Worm (Caenorhabditis elegans) whole organism, L1 larva: ENCODE results near the gene ttr-48.

Source experiments
- nhr-237 ChIP-seq: fragments of 150-350 bp; optimal IDR thresholded peaks from 2 replicates; lab custom pipeline; 2014; ENCODE audit warnings: missing biosample characterization, missing genetic modification characterization
- nhr-77 ChIP-seq: fragments of 150-350 bp; optimal IDR thresholded peaks from 2 replicates; lab custom pipeline; 2014; ENCODE audit warnings: missing biosample characterization, missing genetic modification characterization
- pqm-1 ChIP-seq: sonication (generic microtip); optimal IDR thresholded peaks from 3 replicates; lab custom pipeline; 2017; ENCODE audit warnings: missing biosample characterization, missing genetic modification characterization
- skn-1 ChIP-seq: fragments of 150-350 bp; optimal IDR thresholded peaks from 2 replicates; lab custom pipeline; 2014; ENCODE audit warnings: missing biosample characterization, missing genetic modification characterization
- snpc-4 ChIP-seq: fragments of 150-350 bp; optimal IDR thresholded peaks from 2 replicates; lab custom pipeline; 2014; ENCODE audit warnings: missing biosample characterization, missing genetic modification characterization

DNA sequence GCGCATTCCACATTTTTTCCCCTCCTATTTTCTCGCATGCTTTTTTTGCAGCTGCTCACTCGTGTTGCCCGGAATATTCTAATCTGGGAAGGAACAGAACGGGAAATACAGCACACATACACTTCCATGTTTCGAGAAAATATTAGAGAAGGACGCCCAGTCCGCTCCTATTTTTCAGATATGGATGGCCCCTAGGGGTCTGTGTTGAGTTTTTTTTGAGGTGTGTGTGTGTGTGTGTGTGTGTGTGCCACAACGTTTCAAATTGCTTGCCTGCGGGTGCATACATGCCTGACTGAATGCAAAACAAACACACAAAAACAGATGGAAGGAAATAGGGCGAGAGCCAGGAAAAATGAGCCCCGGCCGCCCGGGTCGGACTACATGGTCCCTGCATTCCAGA is 20.6 kb downstream of the ttr-48 start:
- TF ChIP-seq snpc-4 (tag; lab: Kevin White, UChicago) (no peak), pqm-1 (tag; lab: Kevin White, UChicago) (no peak), nhr-77 (no peak), nhr-237 (no peak), skn-1 (no peak)
